Worm (Caenorhabditis elegans): ENCODE results near the gene K02D10.8.

DNA sequence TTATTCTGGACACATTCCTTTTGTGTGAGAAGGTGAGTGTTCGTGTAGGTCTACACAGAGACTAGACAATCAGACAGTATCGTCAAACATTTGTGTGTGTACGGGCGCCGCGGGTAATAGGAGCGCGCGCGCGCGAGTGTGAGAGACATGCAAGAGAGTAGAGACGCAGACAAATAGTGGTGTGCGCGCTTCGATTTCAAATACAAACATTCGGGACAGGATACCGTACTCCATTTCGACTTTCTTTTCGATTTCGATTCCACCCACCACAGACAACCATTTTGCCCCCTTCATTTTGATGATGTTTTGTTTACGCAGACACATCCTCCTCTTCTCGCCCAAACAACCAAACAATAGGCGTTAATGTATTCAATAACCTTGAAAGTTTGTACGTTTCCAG lies 8.6 kb downstream of the K02D10.8 start:
- no peak for TF ChIP-seq dao-5 (tag; optimal IDR thresholded peaks at IDR 0.05)
- no peak for TF ChIP-seq him-1 (tag; optimal IDR thresholded peaks at IDR 0.05)
